Fruit fly (Drosophila melanogaster): ENCODE measurements around the gene RpS29.

Gene RpS29

dm6 chr3R:9754487-9754886 is 23.4 kb upstream of the RpS29 start, which contains the start of gene Tti1:
Gene Tti1 (minus strand): TSS chr3R:9754686.
- TF ChIP-seq Snoo (tag; optimal IDR thresholded peaks at IDR 0.05) (no peak), fd96Ca (GFP tag; IDR thresholded peaks at IDR 0.05) (no peak), CG34367 (tag; optimal IDR thresholded peaks at IDR 0.05) (no peak), CG12605 (GFP tag; IDR thresholded peaks at IDR 0.05) (no peak), CG15710 (tag; optimal IDR thresholded peaks at IDR 0.05) (no peak), CG4496 (GFP tag; IDR thresholded peaks at IDR 0.05) (no peak), rn (GFP tag; IDR thresholded peaks at IDR 0.05) (no peak), Pif1B (GFP tag; optimal IDR thresholded peaks at IDR 0.05) (no peak)

dm6 chr3R:9756187-9756586 is 21.7 kb upstream of the RpS29 start, which contains the start of the genes Alg12 and Rpt3R:
Gene Alg12 (plus strand): TSS chr3R:9756491.
Gene Rpt3R (minus strand): TSS chr3R:9756510.
- TF ChIP-seq Pif1B (GFP tag; optimal IDR thresholded peaks at IDR 0.05) (no peak), CG17806 (tag; optimal IDR thresholded peaks at IDR 0.05) (no peak), fd96Ca (GFP tag; IDR thresholded peaks at IDR 0.05) (no peak), Ets98B (GFP tag; IDR thresholded peaks at IDR 0.05) (no peak), EcR (GFP tag; optimal IDR thresholded peaks at IDR 0.05) (peak; percentile 54)

- TF ChIP-seq Snoo (tag; optimal IDR thresholded peaks at IDR 0.05): peak; percentile 33
- peak; percentile 18 for TF ChIP-seq CG17806 (tag; optimal IDR thresholded peaks at IDR 0.05)
- TF ChIP-seq CG4496 (GFP tag; IDR thresholded peaks at IDR 0.05): peak; percentile 35; the same call in 1 of the 3 replicates
- TF ChIP-seq rn (GFP tag; IDR thresholded peaks at IDR 0.05): no peak
- no peak for TF ChIP-seq Pif1A (GFP tag; optimal IDR thresholded peaks at IDR 0.05)
- TF ChIP-seq EcR (GFP tag; optimal IDR thresholded peaks at IDR 0.05): peak; percentile 64
Measured at dm6 chr3R:9759360-9760191, 18.3 kb upstream of the RpS29 start, which contains the start of gene Mpi. Gene Mpi (plus strand): TSS chr3R:9759622.

dm6 chr3R:9762955-9763931 is 14.6 kb upstream of the RpS29 start, which contains the start of the genes Snap24 and CG8478:
Gene Snap24 (minus strand): TSS chr3R:9763150.
Gene CG8478 (plus strand): TSS chr3R:9763650.
- TF ChIP-seq CG9948 (tag; optimal IDR thresholded peaks at IDR 0.05) (peak; percentile 28), Snoo (tag; optimal IDR thresholded peaks at IDR 0.05) (peak; percentile 12), CG10348 (GFP tag; IDR thresholded peaks at IDR 0.05) (no peak)

- peak; percentile 44 for TF ChIP-seq Snoo (tag; optimal IDR thresholded peaks at IDR 0.05)
- peak; percentile 8 for TF ChIP-seq CG17806 (tag; optimal IDR thresholded peaks at IDR 0.05)
- TF ChIP-seq CG34367 (tag; optimal IDR thresholded peaks at IDR 0.05): peak; percentile 57
- peak; percentile 62 for TF ChIP-seq gl (tag; optimal IDR thresholded peaks at IDR 0.05)
- TF ChIP-seq fd96Ca (GFP tag; IDR thresholded peaks at IDR 0.05): 0 out of 3 replicates have a peak, but pooled peaks have one; percentile 39
- peak; percentile 52 for TF ChIP-seq Ets98B (GFP tag; IDR thresholded peaks at IDR 0.05)
- TF ChIP-seq CG12605 (GFP tag; IDR thresholded peaks at IDR 0.05): no peak
- TF ChIP-seq Pif1A (GFP tag; optimal IDR thresholded peaks at IDR 0.05): peak; percentile 80
- TF ChIP-seq D1 (tag; optimal IDR thresholded peaks at IDR 0.05): no peak
- TF ChIP-seq CG14655 (GFP tag; optimal IDR thresholded peaks at IDR 0.05): no peak
- peak; percentile 79 for TF ChIP-seq EcR (GFP tag; optimal IDR thresholded peaks at IDR 0.05)
- TF ChIP-seq rn (GFP tag; IDR thresholded peaks at IDR 0.05): peak; percentile 48; the same call in 1 of the 2 replicates
- no peak for TF ChIP-seq CG13204 (GFP tag; optimal IDR thresholded peaks at IDR 0.05)
- no peak for TF ChIP-seq CG10348 (GFP tag; IDR thresholded peaks at IDR 0.05)
- TF ChIP-seq CG8301 (tag; optimal IDR thresholded peaks at IDR 0.05): peak; percentile 32
- peak; percentile 15 for TF ChIP-seq CG8159 (tag; optimal IDR thresholded peaks at IDR 0.05)
- TF ChIP-seq Pif1B (GFP tag; optimal IDR thresholded peaks at IDR 0.05): no peak
- TF ChIP-seq CG4496 (GFP tag; IDR thresholded peaks at IDR 0.05): peak; percentile 37; the same call in 1 of the 3 replicates
- peak; percentile 41 for TF ChIP-seq CG15710 (tag; optimal IDR thresholded peaks at IDR 0.05)
- no peak for TF ChIP-seq CG9948 (tag; optimal IDR thresholded peaks at IDR 0.05)
- TF ChIP-seq CG32121 (GFP tag; IDR thresholded peaks at IDR 0.05): no peak
Measured at dm6 chr3R:9767620-9768592, 9.9 kb upstream of the RpS29 start, which contains the start of gene Naa80. Gene Naa80 (plus strand): TSS chr3R:9767834.
